Worm (Caenorhabditis elegans): ENCODE results near the gene F37C4.4.

DNA sequence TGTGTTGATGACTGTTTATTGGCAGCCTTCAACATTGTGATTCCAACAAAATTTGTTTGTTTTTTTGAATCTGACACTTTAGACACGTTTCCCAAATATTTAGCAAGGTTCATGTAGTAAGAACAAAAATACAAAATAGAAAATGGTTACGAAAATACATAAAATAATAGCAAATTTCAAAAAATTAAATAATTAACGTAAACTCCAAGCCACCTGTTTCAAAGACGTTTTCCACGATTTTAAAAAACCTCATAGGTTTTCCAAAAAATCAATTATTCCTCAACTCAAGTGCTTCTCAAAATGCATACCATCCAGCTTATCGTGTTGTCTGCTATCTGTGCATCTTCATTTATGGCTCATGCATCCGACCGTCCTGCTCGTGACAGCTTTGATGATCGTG lies 50.3 kb downstream of the F37C4.4 start, which contains the start of gene F56D6.14:
- TF ChIP-seq him-1 (tag; optimal IDR thresholded peaks at IDR 0.05) (no peak), W03F9.2 (tag; optimal IDR thresholded peaks at IDR 0.05) (no peak), dao-5 (tag; optimal IDR thresholded peaks at IDR 0.05) (no peak)

Data from whole organism, L4/young adult.